Worm (Caenorhabditis elegans) whole organism, young adult: ENCODE data around the gene str-9.
"Not testable (repeated sequence)": the region's sequence is repeated elsewhere in the genome, so short reads cannot be mapped to it uniquely, and the experiment has no call there.

Experiments used
- B0035.1 ChIP-seq: sonication (generic microtip); optimal IDR thresholded peaks from 2 replicates; lab custom pipeline; 2016; ENCODE audit warnings: missing genetic modification characterization, mild to moderate bottlenecking, missing compliant biosample characterization, missing genotype, missing genetic modification reagents
- F33H1.4 ChIP-seq: fragments of 200-800 bp; sonication (Bioruptor generic); IDR thresholded peaks from 2 replicates; pipeline ENCODE4 v1.3.6; 2022; ENCODE audit warnings: missing genetic modification reagents, missing genetic modification characterization, missing compliant biosample characterization
- F39B2.1 ChIP-seq: fragments of 200-800 bp; sonication (Bioruptor generic); IDR thresholded peaks from 2 replicates; pipeline ENCODE4 v1.3.6; 2022; ENCODE audit warnings: missing genetic modification reagents, missing genetic modification characterization, missing compliant biosample characterization
- T07F8.4 ChIP-seq: sonication (generic microtip); optimal IDR thresholded peaks from 2 replicates; lab custom pipeline; 2016; ENCODE audit warnings: mild to moderate bottlenecking, missing genetic modification characterization, moderate library complexity, missing compliant biosample characterization
- T26A5.8 ChIP-seq: sonication (generic microtip); optimal IDR thresholded peaks from 2 replicates; lab custom pipeline; 2016; ENCODE audit warnings: missing genetic modification characterization, missing compliant biosample characterization
- akir-1 ChIP-seq: fragments of 200-800 bp; sonication (Bioruptor generic); optimal IDR thresholded peaks from 2 replicates; lab custom pipeline; 2018; ENCODE audit warnings: mild to moderate bottlenecking, missing genetic modification characterization, moderate library complexity, missing compliant biosample characterization
- attf-5 ChIP-seq: fragments of 200-800 bp; sonication (Bioruptor generic); optimal IDR thresholded peaks from 2 replicates; lab custom pipeline; 2018; ENCODE audit warnings: mild to moderate bottlenecking, missing genetic modification characterization, missing compliant biosample characterization
- bed-1 ChIP-seq: fragments of 200-800 bp; sonication (Bioruptor generic); IDR thresholded peaks from 2 replicates; pipeline ENCODE4 v1.3.6; 2022; ENCODE audit warnings: missing genetic modification reagents, missing genetic modification characterization, missing compliant biosample characterization
- ccch-3 ChIP-seq: fragments of 200-800 bp; sonication (Bioruptor generic); optimal IDR thresholded peaks from 2 replicates; lab custom pipeline; 2018; ENCODE audit warnings: mild to moderate bottlenecking, missing genetic modification characterization, missing compliant biosample characterization
- cebp-1 ChIP-seq, 2 experiments: fragments of 200-800 bp in 1 of 2; sonication (Bioruptor generic) in 1 of 2; sonication (generic microtip) in 1 of 2; IDR thresholded peaks in 1 of 2; optimal IDR thresholded peaks in 1 of 2; 2 replicates each; pipeline versions ENCODE4 v1.3.6 to Lab custom; 2017 to 2022; ENCODE audit warnings: missing compliant biosample characterization in 2 of 2, missing genetic modification characterization in 2 of 2, mild to moderate bottlenecking in 1 of 2, missing genetic modification reagents in 1 of 2, moderate library complexity in 1 of 2
- ceh-91 ChIP-seq: fragments of 200-800 bp; sonication (Bioruptor generic); IDR thresholded peaks from 2 replicates; pipeline ENCODE4 v1.3.6; 2022; ENCODE audit warnings: missing genetic modification reagents, missing genetic modification characterization, missing compliant biosample characterization
- dpl-1 ChIP-seq: fragments of 150-350 bp; optimal IDR thresholded peaks from 2 replicates; lab custom pipeline; 2014; ENCODE audit warnings: missing biosample characterization, missing genetic modification reagents, missing genetic modification characterization
- efl-1 ChIP-seq: fragments of 150-350 bp; optimal IDR thresholded peaks from 2 replicates; lab custom pipeline; 2014; ENCODE audit warnings: missing biosample characterization, missing genetic modification reagents, missing genetic modification characterization
- ekl-4 ChIP-seq: fragments of 200-800 bp; sonication (Bioruptor generic); IDR thresholded peaks from 2 replicates; pipeline ENCODE4 v1.3.6; 2022; ENCODE audit warnings: missing genetic modification reagents, missing genetic modification characterization, missing compliant biosample characterization
- gei-17 ChIP-seq: fragments of 200-800 bp; sonication (Bioruptor generic); optimal IDR thresholded peaks from 2 replicates; lab custom pipeline; 2018; ENCODE audit warnings: mild to moderate bottlenecking, missing genetic modification characterization, missing compliant biosample characterization
- let-607 ChIP-seq, 2 experiments: fragments of 200-800 bp in 1 of 2; sonication (Bioruptor generic) in 1 of 2; sonication (generic microtip) in 1 of 2; optimal IDR thresholded peaks; 2 replicates each; lab custom pipeline; 2016 to 2018; ENCODE audit warnings: mild to moderate bottlenecking in 2 of 2, missing compliant biosample characterization in 2 of 2, missing genetic modification characterization in 2 of 2, moderate library complexity in 2 of 2, missing genotype in 1 of 2
- lin-40 ChIP-seq: sonication (generic microtip); optimal IDR thresholded peaks from 2 replicates; lab custom pipeline; 2016; ENCODE audit warnings: missing genetic modification characterization, mild to moderate bottlenecking, missing compliant biosample characterization, missing genotype, missing genetic modification reagents
- lsl-1 ChIP-seq: fragments of 200-800 bp; sonication (Bioruptor generic); optimal IDR thresholded peaks from 2 replicates; lab custom pipeline; 2018; ENCODE audit warnings: mild to moderate bottlenecking, missing genetic modification characterization, moderate library complexity, missing compliant biosample characterization
- madf-10 ChIP-seq: sonication (generic microtip); optimal IDR thresholded peaks from 2 replicates; lab custom pipeline; 2016; ENCODE audit warnings: mild to moderate bottlenecking, missing genetic modification characterization, missing compliant biosample characterization
- mel-28 ChIP-seq: sonication (generic microtip); optimal IDR thresholded peaks from 2 replicates; lab custom pipeline; 2016; ENCODE audit warnings: borderline replicate concordance, mild to moderate bottlenecking, missing genetic modification characterization, missing compliant biosample characterization
- mes-4 ChIP-seq: sonication (generic microtip); optimal IDR thresholded peaks from 2 replicates; lab custom pipeline; 2016; ENCODE audit warnings: missing genotype, missing genetic modification characterization, missing compliant biosample characterization
- nhr-80 ChIP-seq: sonication (generic microtip); optimal IDR thresholded peaks from 2 replicates; lab custom pipeline; 2016; ENCODE audit warnings: missing genetic modification characterization, missing compliant biosample characterization
- pbrm-1 ChIP-seq: fragments of 200-800 bp; sonication (Bioruptor generic); IDR thresholded peaks from 2 replicates; pipeline ENCODE4 v1.3.6; 2022; ENCODE audit warnings: missing genetic modification reagents, missing genetic modification characterization, missing compliant biosample characterization
- sea-2 ChIP-seq: fragments of 200-800 bp; sonication (Bioruptor generic); IDR thresholded peaks from 2 replicates; pipeline ENCODE4 v1.3.6; 2022; ENCODE audit warnings: missing genetic modification characterization, missing compliant biosample characterization
- tbx-9 ChIP-seq: sonication (generic microtip); optimal IDR thresholded peaks from 2 replicates; lab custom pipeline; 2016; ENCODE audit warnings: borderline replicate concordance, missing genetic modification characterization, inconsistent platforms, missing compliant biosample characterization

The str-9 gene

DNA sequence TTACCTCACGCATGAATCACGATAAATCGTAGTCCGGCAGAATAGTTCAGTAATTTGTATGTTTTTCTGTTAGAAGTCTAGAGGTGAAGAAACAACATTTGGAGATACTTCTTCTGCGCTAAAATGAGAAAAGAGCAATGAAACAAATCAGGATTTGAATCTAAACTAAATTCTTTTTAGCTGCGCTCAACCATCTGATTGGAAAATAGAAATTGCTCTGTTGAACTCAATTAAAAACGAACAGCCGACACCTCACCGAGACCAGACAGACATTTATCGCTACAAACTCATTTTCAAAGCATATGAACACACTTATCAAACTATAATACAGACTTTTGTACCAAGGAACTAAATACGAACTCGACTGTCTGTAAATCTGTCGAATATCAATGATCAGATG, 44.1 kb downstream of the str-9 start, which contains the start of gene T26E4.9:
TSS of gene T26E4.9 (minus strand) at position 101 of the 400 bp plus-strand sequence.
- TF ChIP-seq akir-1; B0035.1 (tag; lab: Kevin White, UChicago); ceh-91: not testable (repeated sequence)

DNA sequence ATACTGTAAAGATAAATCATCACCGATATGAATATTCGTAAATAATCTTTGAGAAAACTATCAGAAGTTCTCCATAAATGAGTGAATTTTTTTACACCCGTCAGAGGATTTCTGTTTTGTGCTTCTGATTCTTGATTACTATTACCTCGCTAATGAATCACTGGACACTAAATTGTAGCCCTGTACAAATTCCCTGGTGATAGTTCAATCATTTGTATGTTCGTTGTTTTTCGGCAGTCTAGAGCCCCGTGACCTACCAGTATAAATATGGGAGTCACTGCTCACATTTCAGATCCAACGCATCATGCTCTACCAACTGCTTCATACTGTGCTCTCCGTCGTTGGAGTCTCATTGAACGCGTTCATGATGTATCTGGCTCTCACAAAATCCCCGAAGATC, 44.5 kb downstream of the str-9 start, which contains the start of gene srd-27:
TSS of gene srd-27 (plus strand) at position 301 of the 400 bp plus-strand sequence.
- TF ChIP-seq dpl-1, T26A5.8, mes-4: not testable (repeated sequence)
- TF ChIP-seq, all 124 proteins: peak for 0; not testable (repeated sequence) for 124

ce11 chrV:15803748-15804147, 45.2 kb downstream of the str-9 start, which contains the start of gene T26E4.18:
TSS of gene T26E4.18 (minus strand) at chrV:15803848.
- not testable (repeated sequence) for TF ChIP-seq tbx-9 (tag; lab: Kevin White, UChicago); gei-17; B0035.1 (tag; lab: Kevin White, UChicago)

DNA sequence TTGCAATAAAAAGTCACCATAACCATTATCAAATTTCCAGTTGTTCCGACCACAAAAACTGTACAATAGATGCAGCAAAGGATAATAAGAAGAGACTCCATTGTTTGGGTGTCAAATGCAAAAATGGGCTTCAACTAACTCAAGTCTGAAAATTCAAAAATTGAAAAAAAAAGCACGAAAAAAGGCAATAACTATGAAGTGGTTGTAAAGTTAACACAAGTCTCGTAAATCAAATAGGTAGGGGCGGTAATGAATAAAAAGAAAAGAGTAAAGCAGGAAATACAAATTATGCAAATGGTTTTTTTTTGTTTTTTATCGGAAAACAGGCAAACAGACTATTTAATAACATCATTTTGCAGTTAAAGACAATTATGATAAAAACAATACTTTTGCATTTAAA, 48.9 kb downstream of the str-9 start, which contains the start of gene srsx-38:
TSS of gene srsx-38 (minus strand) at position 101 of the 400 bp plus-strand sequence.
- TF ChIP-seq T07F8.4; sea-2 (GFP tag; lab: Robert Waterston, UW); pbrm-1 (GFP tag; lab: Robert Waterston, UW): not testable (repeated sequence)

ce11 chrV:15809543-15809942, 51.0 kb downstream of the str-9 start, which contains the start of gene srsx-36:
TSS of gene srsx-36 (minus strand) at chrV:15809643.
- TF ChIP-seq let-607 (tag; optimal IDR thresholded peaks at IDR 0.05; lab: Kevin White, UChicago) (no peak), nhr-80 (tag; lab: Kevin White, UChicago) (no peak), ccch-3 (GFP tag; lab: Kevin White, UChicago) (no peak), lsl-1 (GFP tag; lab: Kevin White, UChicago) (no peak), F39B2.1 (GFP tag; lab: Robert Waterston, UW) (no peak), efl-1 (GFP tag; lab: Kevin White, UChicago) (no peak), ekl-4 (GFP tag; lab: Robert Waterston, UW) (no peak), attf-5 (no peak), madf-10 (tag; lab: Kevin White, UChicago) (no peak), mel-28 (tag; lab: Kevin White, UChicago) (no peak), bed-1 (GFP tag; lab: Robert Waterston, UW) (no peak), cebp-1 (GFP tag; IDR thresholded peaks at IDR 0.05; lab: Robert Waterston, UW) (no peak), cebp-1 (tag; optimal IDR thresholded peaks at IDR 0.05; lab: Kevin White, UChicago) (no peak), F33H1.4 (no peak), lin-40 (no peak)
